Worm (Caenorhabditis elegans): ENCODE measurements around the gene Y45G12B.2.

ce11 chrV:2739607-2740006 is 45.0 kb downstream of the Y45G12B.2 start:
- no peak for TF ChIP-seq ztf-29 (GFP tag; IDR thresholded peaks at IDR 0.05)
- TF ChIP-seq ref-1 (GFP tag; conservative IDR thresholded peaks at IDR 0.05) = no peak
- no peak for TF ChIP-seq cog-1 (tag; optimal IDR thresholded peaks at IDR 0.05)
- no peak for TF ChIP-seq tab-1 (GFP tag; IDR thresholded peaks at IDR 0.05)
- no peak for TF ChIP-seq klf-2 (GFP tag; conservative IDR thresholded peaks at IDR 0.05)

Measured in whole organism, midembryonic.